Fruit fly (Drosophila melanogaster): ENCODE data around the gene SMC6.

dm6 chr3R:24172379-24172778 lies 20.8 kb downstream of the SMC6 start, which contains the start of gene CG13606:
- TF ChIP-seq CG32121 (GFP tag; IDR thresholded peaks at IDR 0.05) = no peak
- no peak for TF ChIP-seq CG12605 (GFP tag; IDR thresholded peaks at IDR 0.05)
- TF ChIP-seq CG13204 (GFP tag; optimal IDR thresholded peaks at IDR 0.05) = no peak
- TF ChIP-seq EcR (GFP tag; optimal IDR thresholded peaks at IDR 0.05) = no peak
- no peak for TF ChIP-seq rn (GFP tag; IDR thresholded peaks at IDR 0.05)
- no peak for TF ChIP-seq Pif1B (GFP tag; optimal IDR thresholded peaks at IDR 0.05)
- TF ChIP-seq CG34367 (tag; optimal IDR thresholded peaks at IDR 0.05) = no peak
- TF ChIP-seq CG8301 (tag; optimal IDR thresholded peaks at IDR 0.05) = no peak
- TF ChIP-seq CG10348 (GFP tag; IDR thresholded peaks at IDR 0.05) = no peak
- no peak for TF ChIP-seq CG17806 (tag; optimal IDR thresholded peaks at IDR 0.05)
- peak; percentile 11; the same call in 1 of the 3 replicates for TF ChIP-seq CG4496 (GFP tag; IDR thresholded peaks at IDR 0.05)
- TF ChIP-seq CG14655 (GFP tag; optimal IDR thresholded peaks at IDR 0.05) = no peak

Data from whole organism, pupa.